Worm (Caenorhabditis elegans): Measurements from ENCODE around the gene fkb-1.

Gene fkb-1

DNA sequence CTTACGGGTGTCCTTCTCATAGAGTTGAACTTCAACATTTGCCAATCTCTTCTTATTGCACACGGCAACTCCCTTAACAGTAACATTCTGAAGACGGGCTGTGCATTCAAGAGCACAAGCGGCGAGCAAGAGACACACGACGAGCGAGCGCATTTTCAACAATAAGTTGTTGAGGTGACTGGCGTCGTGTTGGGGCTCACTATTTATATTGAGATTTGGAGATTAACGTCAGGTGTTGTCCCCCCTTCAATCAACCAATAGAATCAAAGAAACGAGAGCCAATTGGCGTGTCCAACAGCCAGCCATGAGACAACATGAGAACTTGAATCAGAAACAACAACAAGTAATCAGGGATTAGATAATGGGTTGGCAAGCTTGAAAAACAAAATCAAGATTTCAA is 27.6 kb downstream of the fkb-1 start, which contains the start of gene ttr-16:
ttr-16 (minus strand) TSS at position 176 of the 400 bp plus-strand sequence.
- TF ChIP-seq ama-1 (optimal IDR thresholded peaks at IDR 0.05) (peak; percentile 55), skn-1 (tag; optimal IDR thresholded peaks at IDR 0.05) (no peak), egl-5 (tag; optimal IDR thresholded peaks at IDR 0.05) (peak; percentile 63), nfya-1 (tag; optimal IDR thresholded peaks at IDR 0.05; ENCODE audit: insufficient read depth) (peak; percentile 84), nhr-28 (tag; optimal IDR thresholded peaks at IDR 0.05) (no peak)

DNA sequence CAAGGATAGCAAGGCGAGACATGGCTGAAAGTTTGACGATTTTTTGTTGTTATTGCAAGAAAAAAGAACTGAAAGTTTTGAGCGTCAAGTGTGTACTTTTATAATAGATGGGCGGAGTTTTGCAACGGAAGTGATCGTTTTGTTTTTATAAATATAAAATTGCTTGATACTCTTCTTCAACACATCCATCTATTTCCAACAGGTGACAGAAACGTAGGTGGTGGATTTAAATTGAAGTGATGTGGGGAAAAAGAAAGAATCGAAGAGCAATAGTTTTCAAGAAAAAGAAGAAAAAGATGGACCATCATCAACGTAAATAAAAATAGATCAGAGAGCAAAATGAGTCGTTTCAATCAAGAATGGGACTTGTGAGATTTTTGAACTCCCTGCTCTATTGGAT is 30.6 kb downstream of the fkb-1 start, which contains the start of gene ttr-17:
ttr-17 (minus strand) TSS at position 24 of the 400 bp plus-strand sequence.
- no peak for TF ChIP-seq zag-1 (tag; optimal IDR thresholded peaks at IDR 0.05)
- no peak for TF ChIP-seq skn-1 (tag; optimal IDR thresholded peaks at IDR 0.05)
- TF ChIP-seq lin-39 (tag; optimal IDR thresholded peaks at IDR 0.05), result no peak
- TF ChIP-seq nfya-1 (tag; optimal IDR thresholded peaks at IDR 0.05; ENCODE audit: insufficient read depth), result peak; percentile 4
- TF ChIP-seq hmg-11 (tag; optimal IDR thresholded peaks at IDR 0.05), result no peak
- no peak for TF ChIP-seq pqm-1 (tag; optimal IDR thresholded peaks at IDR 0.05)
- TF ChIP-seq nhr-77 (tag; optimal IDR thresholded peaks at IDR 0.05), result no peak
- TF ChIP-seq sea-2 (GFP tag; optimal IDR thresholded peaks at IDR 0.05), result no peak
- no peak for TF ChIP-seq ztf-4 (tag; optimal IDR thresholded peaks at IDR 0.05)

DNA sequence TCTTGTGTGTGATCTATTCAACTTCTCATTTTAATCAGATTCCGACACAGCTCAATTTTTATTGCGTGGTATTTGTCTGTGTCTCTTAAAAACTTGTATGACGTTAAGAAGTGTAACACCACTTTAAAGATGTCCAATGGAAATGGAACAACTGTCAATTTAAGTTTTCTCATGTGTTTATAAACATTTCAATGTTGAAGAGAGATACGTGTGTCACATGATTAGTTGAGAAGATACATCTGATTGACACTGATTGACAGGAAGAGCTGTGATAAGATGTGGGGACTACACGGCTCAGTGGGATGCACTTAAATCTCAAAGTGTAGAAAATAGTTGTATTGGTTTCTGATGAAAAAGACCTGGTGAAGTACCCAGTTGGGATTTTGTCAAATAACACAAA is 31.9 kb downstream of the fkb-1 start:
- TF ChIP-seq unc-39 (tag; optimal IDR thresholded peaks at IDR 0.05), result no peak
- no peak for TF ChIP-seq elt-2 (tag; optimal IDR thresholded peaks at IDR 0.05)
- no peak for TF ChIP-seq nhr-77 (tag; optimal IDR thresholded peaks at IDR 0.05)
- TF ChIP-seq nhr-25 (tag; optimal IDR thresholded peaks at IDR 0.05), result no peak
- TF ChIP-seq ceh-16 (tag; optimal IDR thresholded peaks at IDR 0.05), result no peak
- TF ChIP-seq snpc-4 (tag; optimal IDR thresholded peaks at IDR 0.05), result no peak
- TF ChIP-seq egl-5 (tag; optimal IDR thresholded peaks at IDR 0.05), result peak; percentile 40
- TF ChIP-seq nhr-28 (tag; optimal IDR thresholded peaks at IDR 0.05), result no peak
- TF ChIP-seq mdl-1 (tag; optimal IDR thresholded peaks at IDR 0.05), result no peak
- TF ChIP-seq nhr-23 (tag; optimal IDR thresholded peaks at IDR 0.05), result no peak
- no peak for TF ChIP-seq ceh-9 (tag; optimal IDR thresholded peaks at IDR 0.05)
- peak; percentile 83 for TF ChIP-seq unc-62 (GFP tag; optimal IDR thresholded peaks at IDR 0.05)
- TF ChIP-seq nfya-1 (tag; optimal IDR thresholded peaks at IDR 0.05; ENCODE audit: insufficient read depth), result peak; percentile 47
- TF ChIP-seq tbx-2 (tag; optimal IDR thresholded peaks at IDR 0.05), result no peak
- no peak for TF ChIP-seq lsy-12 (tag; optimal IDR thresholded peaks at IDR 0.05)
- peak; percentile 68 for TF ChIP-seq nhr-11 (tag; optimal IDR thresholded peaks at IDR 0.05)
- TF ChIP-seq sea-2 (GFP tag; optimal IDR thresholded peaks at IDR 0.05), result no peak

DNA sequence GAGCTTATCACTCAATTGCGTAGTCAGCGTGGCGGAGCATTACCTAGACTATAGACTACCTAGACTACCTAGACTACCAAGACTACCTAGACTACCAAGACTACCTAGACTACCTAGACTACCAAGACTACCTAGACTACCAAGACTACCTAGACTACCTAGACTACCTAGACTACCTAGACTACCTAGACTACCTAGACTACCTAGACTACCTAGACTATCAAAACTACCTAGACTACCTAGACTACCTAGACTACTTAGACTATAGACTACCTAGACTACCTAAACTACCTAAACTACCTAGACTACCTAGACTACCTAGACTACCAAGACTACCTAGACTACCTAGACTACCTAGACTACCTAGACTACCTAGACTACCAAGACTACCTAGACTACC is 34.5 kb downstream of the fkb-1 start:
- TF ChIP-seq nhr-237 (tag; optimal IDR thresholded peaks at IDR 0.05) (peak; percentile 91), nhr-43 (tag; optimal IDR thresholded peaks at IDR 0.05; ENCODE audit: poor library complexity, severe bottlenecking) (peak; percentile 49)

DNA sequence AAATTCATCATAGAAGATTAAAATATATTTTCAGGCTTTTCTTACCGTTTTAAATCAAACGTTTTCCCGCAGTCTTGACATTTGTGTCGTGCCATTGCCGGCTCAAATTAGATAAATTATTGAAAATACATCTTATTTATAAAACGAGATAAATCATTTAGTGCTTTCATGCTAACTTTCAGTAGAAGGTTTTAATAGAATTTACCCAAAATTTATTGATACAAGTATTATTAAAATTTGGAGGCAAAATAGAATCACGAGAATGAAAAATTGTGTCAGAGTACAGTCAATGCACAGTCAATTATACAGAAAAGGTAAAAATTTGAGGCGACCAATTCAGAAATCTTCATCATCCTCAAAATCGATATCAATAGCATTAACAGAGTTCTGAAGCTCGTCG is 42.1 kb downstream of the fkb-1 start, which contains the start of gene Y5F2A.4:
Y5F2A.4 (minus strand) TSS at position 101 of the 400 bp plus-strand sequence.
- TF ChIP-seq sea-2 (GFP tag; optimal IDR thresholded peaks at IDR 0.05) (no peak), ztf-4 (tag; optimal IDR thresholded peaks at IDR 0.05) (no peak), ceh-28 (tag; optimal IDR thresholded peaks at IDR 0.05) (no peak), unc-62 (GFP tag; optimal IDR thresholded peaks at IDR 0.05) (no peak), snpc-4 (tag; optimal IDR thresholded peaks at IDR 0.05) (no peak), nhr-25 (tag; optimal IDR thresholded peaks at IDR 0.05) (no peak), zag-1 (tag; optimal IDR thresholded peaks at IDR 0.05) (no peak), ama-1 (optimal IDR thresholded peaks at IDR 0.05) (no peak), R02D3.7 (tag; optimal IDR thresholded peaks at IDR 0.05) (no peak), nhr-28 (tag; optimal IDR thresholded peaks at IDR 0.05) (no peak), elt-3 (tag; optimal IDR thresholded peaks at IDR 0.05) (no peak), nhr-11 (tag; optimal IDR thresholded peaks at IDR 0.05) (no peak), nhr-43 (tag; optimal IDR thresholded peaks at IDR 0.05; ENCODE audit: poor library complexity, severe bottlenecking) (no peak), unc-39 (tag; optimal IDR thresholded peaks at IDR 0.05) (no peak), nhr-77 (tag; optimal IDR thresholded peaks at IDR 0.05) (no peak)

DNA sequence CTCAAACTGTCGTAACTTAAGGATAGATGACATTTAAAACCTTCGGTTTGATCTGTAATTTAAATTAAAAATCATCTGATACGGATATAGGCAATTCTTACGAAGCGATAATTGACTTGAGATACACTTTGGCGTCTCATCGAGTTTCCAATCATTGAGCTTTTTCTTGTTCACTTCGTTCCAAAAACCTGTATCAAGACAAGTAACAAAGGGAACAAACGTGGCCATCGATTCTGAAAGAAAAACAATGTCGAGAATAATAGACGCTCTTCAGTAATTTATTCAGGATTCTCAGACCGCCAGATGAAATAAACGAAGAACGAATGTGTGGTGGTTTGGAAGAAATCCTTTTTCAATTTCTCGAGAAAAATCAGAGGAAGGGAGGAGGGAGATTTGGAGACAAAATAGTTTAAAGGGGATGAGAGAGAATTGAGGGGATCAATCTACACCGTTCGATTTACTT is 44.5 kb downstream of the fkb-1 start, which contains the start of gene atg-7:
atg-7 (minus strand) TSS at position 233 of the 463 bp plus-strand sequence.
- TF ChIP-seq pha-4 (tag; optimal IDR thresholded peaks at IDR 0.05) (peak; percentile 13), nhr-76 (tag; optimal IDR thresholded peaks at IDR 0.05) (no peak), lsy-12 (tag; optimal IDR thresholded peaks at IDR 0.05) (peak; percentile 18), ama-1 (optimal IDR thresholded peaks at IDR 0.05) (peak; percentile 94)

All from whole organism, L3 larva.